Worm (Caenorhabditis elegans): ENCODE data around the gene C27C12.3.

DNA sequence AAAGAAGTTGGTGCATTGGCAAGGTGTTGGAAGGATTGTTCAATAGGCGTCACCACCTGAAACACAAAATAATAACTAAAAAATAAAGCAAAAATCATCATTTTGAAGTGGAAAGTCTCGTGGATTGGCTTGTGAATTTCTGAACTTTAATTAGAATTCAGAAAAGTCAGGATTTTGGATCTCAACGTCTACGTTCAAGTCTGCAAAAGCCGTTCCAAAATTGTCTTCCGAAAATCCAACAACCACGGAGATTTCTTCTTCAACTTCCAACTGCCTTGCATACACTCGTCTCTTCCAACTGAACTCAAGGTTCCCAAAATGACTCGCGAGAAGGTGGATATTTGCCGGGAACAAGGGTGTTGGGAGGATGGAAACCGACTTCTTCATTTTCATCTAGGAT, at the start of gene C27C12.3:
- TF ChIP-seq R02D3.7 (tag; optimal IDR thresholded peaks at IDR 0.05) (no peak), Y105C5A.15 (GFP tag; IDR thresholded peaks at IDR 0.05) (no peak), dpl-1 (GFP tag; optimal IDR thresholded peaks at IDR 0.05) (no peak), unc-130 (GFP tag; optimal IDR thresholded peaks at IDR 0.05) (no peak), fkh-10 (GFP tag; optimal IDR thresholded peaks at IDR 0.05) (no peak), snpc-4 (tag; optimal IDR thresholded peaks at IDR 0.05) (no peak), unc-62 (GFP tag; optimal IDR thresholded peaks at IDR 0.05 in 1 of 2) (no peak), unc-62 (tag; optimal IDR thresholded peaks at IDR 0.05) (no peak), lin-13 (GFP tag; optimal IDR thresholded peaks at IDR 0.05) (no peak), lin-15B (tag; optimal IDR thresholded peaks at IDR 0.05) (no peak), F26F4.8 (GFP tag; conservative IDR thresholded peaks at IDR 0.05) (no peak), lin-29 (GFP tag; IDR thresholded peaks at IDR 0.05) (no peak)

Measured in whole organism, L4 larva.